Worm (Caenorhabditis elegans) whole organism, L4/young adult: ENCODE measurements around the gene T13H10.2.

Experiments used
- W03F9.2 ChIP-seq: fragments of 150-350 bp; optimal IDR thresholded peaks from 2 replicates; lab custom pipeline; 2014; ENCODE audit warnings: missing biosample characterization, missing genetic modification characterization
- dao-5 ChIP-seq: sonication (generic microtip); optimal IDR thresholded peaks from 2 replicates; lab custom pipeline; 2016; ENCODE audit warnings: missing genotype, missing genetic modification characterization, moderate library complexity, missing compliant biosample characterization
- him-1 ChIP-seq: sonication (generic microtip); optimal IDR thresholded peaks from 2 replicates; lab custom pipeline; 2016; ENCODE audit warnings: missing genotype, missing genetic modification reagents, missing genetic modification characterization, missing compliant biosample characterization

Gene T13H10.2

DNA sequence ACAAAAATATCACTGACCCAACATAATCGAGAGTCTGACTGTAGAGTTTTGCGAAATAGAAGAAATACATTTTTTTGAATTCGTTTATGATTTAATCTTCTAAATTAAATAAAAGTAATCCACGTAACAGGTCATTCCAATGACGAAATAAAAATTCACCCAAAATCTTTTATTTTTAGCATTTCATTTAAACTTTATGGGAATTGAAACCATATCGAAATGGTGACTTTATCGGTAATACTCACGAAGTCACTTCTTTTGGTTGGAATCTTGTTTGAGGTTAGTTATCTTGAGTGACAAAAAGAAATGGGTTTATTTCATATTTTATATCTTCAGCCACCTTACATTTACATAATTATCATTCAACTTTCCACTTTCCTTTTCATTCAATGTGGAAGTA is 8.6 kb downstream of the T13H10.2 start, which contains the start of the genes C47E12.12 and C47E12.10:
Gene C47E12.12 (minus strand): TSS at position 101 of the 400 bp plus-strand sequence.
Gene C47E12.10 (plus strand): TSS at position 172 of the 400 bp plus-strand sequence.
- TF ChIP-seq him-1 = no peak
- no peak for TF ChIP-seq W03F9.2 (tag; lab: Kevin White, UChicago)
- no peak for TF ChIP-seq dao-5 (tag; lab: Kevin White, UChicago)

DNA sequence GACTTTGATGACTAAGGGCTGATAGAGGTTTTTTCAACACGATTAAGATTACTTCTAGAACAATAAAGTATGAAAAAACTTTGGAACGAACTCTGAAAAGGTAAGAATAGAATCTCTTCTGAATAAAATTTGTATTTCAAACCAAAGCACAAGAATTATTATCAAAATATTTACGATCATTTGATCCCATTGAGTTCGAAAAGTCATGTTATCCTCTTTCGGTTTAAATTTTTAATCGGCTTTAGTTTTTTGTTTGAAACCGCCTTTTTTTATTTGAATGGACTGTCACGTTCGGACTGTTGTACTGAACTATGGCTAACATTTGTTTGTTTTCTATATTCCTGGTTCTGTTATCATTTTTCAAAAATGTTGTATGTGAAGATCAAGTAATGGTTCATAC is 10.3 kb downstream of the T13H10.2 start, which contains the start of gene C47E12.9:
Gene C47E12.9 (plus strand): TSS at position 301 of the 400 bp plus-strand sequence.
- TF ChIP-seq him-1 (no peak), dao-5 (tag; lab: Kevin White, UChicago) (no peak)

- TF ChIP-seq him-1 (no peak), dao-5 (tag; lab: Kevin White, UChicago) (no peak), W03F9.2 (tag; lab: Kevin White, UChicago) (no peak)
Measured at ce11 chrIV:9976284-9976683, 12.2 kb downstream of the T13H10.2 start, which contains the start of gene C47E12.14. Gene C47E12.14, minus strand, starts transcription at chrIV:9976384.

ce11 chrIV:9977602-9978172 is 13.6 kb downstream of the T13H10.2 start, which contains the start of gene dhp-2:
Gene dhp-2, plus strand, starts transcription at chrIV:9978122.
- TF ChIP-seq W03F9.2 (tag; lab: Kevin White, UChicago) (no peak), him-1 (no peak), dao-5 (tag; lab: Kevin White, UChicago) (no peak)

DNA sequence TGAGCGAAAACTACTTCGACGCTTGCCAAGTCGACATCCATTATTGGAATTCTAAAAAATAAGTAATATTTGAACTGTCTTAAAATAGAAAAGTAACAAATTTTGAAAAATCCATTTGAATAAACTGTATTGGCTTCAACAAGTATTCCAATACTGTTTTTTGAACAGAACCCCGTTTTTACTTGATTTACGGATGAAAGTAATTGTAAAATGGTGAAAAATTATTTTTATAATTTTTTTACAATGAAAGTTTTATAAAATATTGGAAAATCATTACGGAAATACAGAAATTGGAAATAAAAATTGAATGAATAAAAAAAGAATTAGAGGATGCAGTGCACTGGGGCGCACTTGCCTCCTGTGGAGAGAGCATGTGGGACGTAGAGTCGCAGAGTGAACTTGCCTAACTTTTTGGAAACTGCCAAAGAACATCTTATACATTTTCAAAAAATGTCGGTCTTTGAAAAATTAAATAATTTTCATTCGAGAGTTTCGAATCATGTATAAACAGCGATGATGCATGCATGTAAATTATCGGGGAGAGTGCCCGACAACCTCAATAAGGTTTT is 18.3 kb downstream of the T13H10.2 start, which contains the start of gene rrp-1:
Gene rrp-1 (minus strand): TSS at position 51 of the 569 bp plus-strand sequence.
- TF ChIP-seq him-1 (no peak), W03F9.2 (tag; lab: Kevin White, UChicago) (no peak), dao-5 (tag; lab: Kevin White, UChicago) (no peak)

DNA sequence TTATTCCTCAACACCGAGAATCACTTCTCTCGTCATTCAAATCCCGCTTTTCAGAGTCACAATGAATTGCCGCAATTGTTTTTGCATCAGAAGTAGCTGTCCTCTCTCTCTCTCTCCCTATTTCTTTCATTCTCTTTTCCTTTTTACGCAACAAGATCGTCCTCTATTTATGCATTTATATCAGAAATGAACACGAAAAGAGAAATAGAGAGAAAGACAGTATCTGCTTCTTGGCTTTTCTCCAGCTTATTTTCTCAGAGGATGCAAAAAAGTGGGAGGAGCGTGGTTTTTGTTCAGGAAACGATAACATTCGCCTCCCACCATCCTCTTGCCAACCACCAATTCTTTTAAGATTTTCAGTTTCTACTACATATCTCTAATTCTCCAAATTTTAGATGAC is 18.9 kb downstream of the T13H10.2 start, which contains the start of gene mam-2:
Gene mam-2 (plus strand): TSS at position 301 of the 400 bp plus-strand sequence.
- TF ChIP-seq W03F9.2 (tag; lab: Kevin White, UChicago) (no peak), him-1 (no peak), dao-5 (tag; lab: Kevin White, UChicago) (no peak)

- TF ChIP-seq him-1 (no peak), W03F9.2 (tag; lab: Kevin White, UChicago) (no peak), dao-5 (tag; lab: Kevin White, UChicago) (no peak)
Measured at ce11 chrIV:9989416-9989815, 25.4 kb downstream of the T13H10.2 start.

ce11 chrIV:9993403-9994132 is 29.5 kb downstream of the T13H10.2 start:
- TF ChIP-seq W03F9.2 (tag; lab: Kevin White, UChicago) (peak; percentile 50), dao-5 (tag; lab: Kevin White, UChicago) (no peak), him-1 (no peak)

- TF ChIP-seq dao-5 (tag; lab: Kevin White, UChicago) (no peak), him-1 (no peak), W03F9.2 (tag; lab: Kevin White, UChicago) (peak; percentile 34)
Measured at ce11 chrIV:9994895-9995394, 30.9 kb downstream of the T13H10.2 start, which contains the start of gene uba-1. Gene uba-1, minus strand, starts transcription at chrIV:9994945.

DNA sequence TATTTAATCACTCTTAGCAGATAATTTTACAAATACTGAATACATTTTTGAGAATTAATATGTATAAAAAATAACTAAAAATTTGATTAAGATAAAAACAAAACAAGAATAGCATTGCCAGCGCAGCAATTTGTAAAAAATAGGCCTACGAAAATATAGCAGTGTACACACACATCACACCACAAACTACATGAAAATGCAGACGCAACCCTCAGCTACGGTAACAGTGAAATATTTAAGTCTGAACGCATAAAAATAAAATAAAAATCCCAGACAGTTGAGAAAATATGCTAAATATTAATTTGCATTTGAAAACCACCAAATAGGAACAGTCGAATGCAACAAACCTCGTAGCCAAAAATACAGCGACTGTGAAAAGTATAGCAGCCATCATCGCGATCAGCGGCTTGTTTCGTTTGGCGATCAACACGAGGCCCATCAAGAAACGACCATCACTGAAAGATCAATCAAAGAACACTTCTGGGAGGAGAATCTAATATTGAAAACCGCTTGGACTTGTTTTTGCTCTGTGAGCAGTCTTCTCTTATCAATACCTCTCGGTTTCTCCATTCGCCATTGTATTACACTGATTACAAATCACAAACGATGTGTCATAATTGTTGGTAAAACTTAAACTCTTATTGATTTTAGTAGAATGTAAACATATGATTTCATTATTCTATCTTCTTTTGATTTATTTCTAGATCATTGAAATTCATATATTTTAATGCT is 34.6 kb downstream of the T13H10.2 start, which contains the start of gene pyp-1:
Gene pyp-1 (minus strand): TSS at position 439 of the 732 bp plus-strand sequence.
- TF ChIP-seq W03F9.2 (tag; lab: Kevin White, UChicago) (no peak), dao-5 (tag; lab: Kevin White, UChicago) (no peak), him-1 (no peak)

- no peak for TF ChIP-seq him-1
- TF ChIP-seq dao-5 (tag; lab: Kevin White, UChicago) = no peak
- TF ChIP-seq W03F9.2 (tag; lab: Kevin White, UChicago) = no peak
Measured at ce11 chrIV:10001748-10002147, 37.7 kb downstream of the T13H10.2 start, which contains the start of gene C47E12.3. Gene C47E12.3, minus strand, starts transcription at chrIV:10001848.

DNA sequence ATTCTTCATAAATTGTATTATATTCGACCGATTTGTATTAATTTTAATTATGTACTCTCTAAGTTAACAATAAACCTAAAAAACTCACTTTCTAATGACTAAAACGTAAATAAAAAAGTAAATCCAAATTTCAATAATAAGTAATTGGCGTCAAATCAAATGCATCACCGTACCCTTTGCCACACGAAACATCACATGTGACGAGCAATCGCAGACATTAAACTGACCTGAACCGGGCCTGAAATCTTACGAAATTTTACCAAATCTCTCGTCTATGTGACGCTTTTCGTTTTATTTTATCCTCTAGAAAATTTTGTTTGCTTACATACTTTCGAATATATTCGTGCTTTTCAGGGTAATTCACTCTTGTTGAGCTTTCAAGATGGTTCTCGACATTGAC is 39.3 kb downstream of the T13H10.2 start, which contains the start of the genes C47E12.2 and sars-1:
Gene C47E12.2 (minus strand): TSS at position 131 of the 400 bp plus-strand sequence.
Gene sars-1 (plus strand): TSS at position 355 of the 400 bp plus-strand sequence.
- no peak for TF ChIP-seq dao-5 (tag; lab: Kevin White, UChicago)
- no peak for TF ChIP-seq him-1
- TF ChIP-seq W03F9.2 (tag; lab: Kevin White, UChicago) = no peak
